Worm (Caenorhabditis elegans): ENCODE results near the gene Y70G10A.4.
A peak's percentile ranks its signal among the peaks of the same experiment; 100 is the strongest.

Y70G10A.4 gene

DNA sequence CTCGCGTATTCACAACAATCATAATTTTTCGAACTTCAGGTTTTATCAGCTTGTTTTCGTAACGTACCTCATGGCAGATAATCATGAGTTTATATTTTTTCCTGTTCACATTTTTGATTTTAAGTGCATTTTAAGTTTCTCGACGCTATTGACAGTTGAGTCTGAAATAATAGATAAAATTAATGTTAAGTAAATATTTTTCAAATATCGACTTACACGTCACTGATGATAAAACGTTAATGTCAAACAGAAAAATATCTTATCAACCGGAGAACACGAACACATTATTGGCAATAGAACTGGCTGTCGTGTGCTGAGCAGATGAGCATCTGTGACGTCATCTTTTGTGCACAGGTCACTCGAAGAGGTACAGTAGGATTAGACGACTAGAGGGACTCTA is 25.2 kb upstream of the Y70G10A.4 start:
- TF ChIP-seq ztf-29 (GFP tag; IDR thresholded peaks at IDR 0.05) (no peak), med-1 (GFP tag; optimal IDR thresholded peaks at IDR 0.05; ENCODE audit: insufficient read depth) (no peak), flt-1 (GFP tag; IDR thresholded peaks at IDR 0.05) (no peak), ztf-23 (GFP tag; IDR thresholded peaks at IDR 0.05) (no peak), ref-1 (GFP tag; conservative IDR thresholded peaks at IDR 0.05) (no peak), klf-2 (GFP tag; conservative IDR thresholded peaks at IDR 0.05) (no peak), cog-1 (tag; optimal IDR thresholded peaks at IDR 0.05) (no peak), tab-1 (GFP tag; IDR thresholded peaks at IDR 0.05) (no peak), T22C8.4 (GFP tag; IDR thresholded peaks at IDR 0.05) (no peak)

DNA sequence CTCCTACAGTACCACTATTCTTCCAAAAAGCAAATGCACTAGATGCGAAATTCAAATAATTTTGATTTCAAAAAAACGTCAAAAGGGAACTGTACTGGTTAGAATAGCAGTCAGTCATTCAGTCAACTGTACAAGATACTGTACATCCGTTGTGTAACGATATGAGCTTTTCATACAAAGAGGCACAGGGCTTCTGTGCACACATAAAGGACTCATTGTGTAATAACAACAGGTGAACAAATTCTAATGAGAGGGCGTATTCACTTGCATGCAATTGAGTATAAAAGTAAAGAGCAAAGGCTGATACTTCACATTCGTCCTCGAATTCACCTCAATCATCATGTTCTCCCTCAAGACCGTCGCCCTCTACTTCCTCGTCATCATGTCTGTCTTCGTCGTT is 24.5 kb upstream of the Y70G10A.4 start, which contains the start of gene dod-6:
dod-6 (plus strand) TSS at position 301 of the 400 bp plus-strand sequence.
- TF ChIP-seq tab-1 (GFP tag; IDR thresholded peaks at IDR 0.05) (no peak), flt-1 (GFP tag; IDR thresholded peaks at IDR 0.05) (no peak), ztf-29 (GFP tag; IDR thresholded peaks at IDR 0.05) (no peak), med-1 (GFP tag; optimal IDR thresholded peaks at IDR 0.05; ENCODE audit: insufficient read depth) (no peak), ref-1 (GFP tag; conservative IDR thresholded peaks at IDR 0.05) (no peak), cog-1 (tag; optimal IDR thresholded peaks at IDR 0.05) (no peak), ztf-23 (GFP tag; IDR thresholded peaks at IDR 0.05) (no peak), klf-2 (GFP tag; conservative IDR thresholded peaks at IDR 0.05) (no peak), T22C8.4 (GFP tag; IDR thresholded peaks at IDR 0.05) (no peak)

DNA sequence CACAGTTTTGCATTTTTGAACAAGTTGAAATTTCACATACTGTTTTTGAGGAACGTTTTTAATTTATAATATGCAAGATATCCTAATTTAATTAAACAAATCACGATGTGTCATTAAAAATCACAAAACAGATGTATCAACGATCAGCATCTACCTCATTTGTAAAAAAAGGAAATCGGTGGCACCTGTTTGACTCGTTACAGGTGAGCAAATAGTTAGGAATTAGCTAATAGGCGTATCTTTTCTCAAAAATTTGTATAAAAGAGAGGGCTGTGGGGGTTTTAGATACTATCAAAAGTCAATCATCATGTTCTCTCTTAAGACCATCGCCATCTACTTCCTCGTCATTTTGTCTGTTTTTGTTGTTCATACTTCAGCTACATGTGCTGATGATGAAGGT is 22.9 kb upstream of the Y70G10A.4 start, which contains the start of gene T20G5.8:
T20G5.8 (plus strand) TSS at position 301 of the 400 bp plus-strand sequence.
- TF ChIP-seq ztf-23 (GFP tag; IDR thresholded peaks at IDR 0.05) (no peak), klf-2 (GFP tag; conservative IDR thresholded peaks at IDR 0.05) (no peak), tab-1 (GFP tag; IDR thresholded peaks at IDR 0.05) (no peak), ref-1 (GFP tag; conservative IDR thresholded peaks at IDR 0.05) (no peak), flt-1 (GFP tag; IDR thresholded peaks at IDR 0.05) (no peak), med-1 (GFP tag; optimal IDR thresholded peaks at IDR 0.05; ENCODE audit: insufficient read depth) (no peak), cog-1 (tag; optimal IDR thresholded peaks at IDR 0.05) (no peak), T22C8.4 (GFP tag; IDR thresholded peaks at IDR 0.05) (no peak), ztf-29 (GFP tag; IDR thresholded peaks at IDR 0.05) (no peak)

DNA sequence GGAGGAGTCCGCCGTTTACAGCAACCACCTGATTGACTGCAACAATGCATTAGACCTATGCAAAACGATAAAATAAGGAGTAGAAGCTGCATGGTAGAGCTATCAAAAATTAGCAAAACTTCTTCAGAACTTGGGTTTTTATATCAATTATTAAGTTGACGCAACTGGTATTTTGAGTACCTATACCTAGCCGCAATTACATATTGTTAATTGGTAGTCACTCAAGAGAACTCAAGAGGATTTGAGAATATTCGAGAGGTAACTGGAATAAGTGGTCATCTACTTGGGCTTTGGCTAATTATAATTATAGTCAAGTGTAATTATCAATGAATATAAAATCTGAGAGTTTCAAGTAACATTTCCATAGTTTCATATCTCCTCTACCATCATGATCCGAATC is 20.7 kb upstream of the Y70G10A.4 start, which contains the start of the genes T20G5.13 and T20G5.12:
T20G5.13 (minus strand) TSS at position 101 of the 400 bp plus-strand sequence.
T20G5.12 (plus strand) TSS at position 370 of the 400 bp plus-strand sequence.
- TF ChIP-seq tab-1 (GFP tag; IDR thresholded peaks at IDR 0.05) (no peak), cog-1 (tag; optimal IDR thresholded peaks at IDR 0.05) (no peak), med-1 (GFP tag; optimal IDR thresholded peaks at IDR 0.05; ENCODE audit: insufficient read depth) (no peak), ztf-29 (GFP tag; IDR thresholded peaks at IDR 0.05) (no peak)

DNA sequence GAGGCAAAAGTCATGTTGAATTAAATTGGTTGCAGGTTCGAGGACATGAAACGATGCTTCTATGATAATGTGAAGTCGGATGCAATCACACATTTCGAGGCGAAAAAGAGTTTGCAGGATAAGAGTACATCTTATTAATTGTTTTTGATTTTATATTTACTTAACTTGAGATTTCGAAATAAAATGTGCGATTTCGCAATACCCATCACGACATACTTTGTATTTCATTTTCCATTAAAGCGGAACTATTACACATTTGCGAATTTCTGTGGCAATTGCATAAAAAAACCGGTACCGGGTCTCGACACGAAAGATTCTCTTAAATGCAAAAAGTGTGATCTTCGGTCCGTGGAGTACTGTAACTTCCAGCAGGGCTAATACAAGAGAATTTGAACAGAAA is 19.6 kb upstream of the Y70G10A.4 start:
- TF ChIP-seq ztf-29 (GFP tag; IDR thresholded peaks at IDR 0.05) (no peak), ztf-23 (GFP tag; IDR thresholded peaks at IDR 0.05) (no peak), ref-1 (GFP tag; conservative IDR thresholded peaks at IDR 0.05) (no peak), tab-1 (GFP tag; IDR thresholded peaks at IDR 0.05) (no peak), klf-2 (GFP tag; conservative IDR thresholded peaks at IDR 0.05) (no peak)

DNA sequence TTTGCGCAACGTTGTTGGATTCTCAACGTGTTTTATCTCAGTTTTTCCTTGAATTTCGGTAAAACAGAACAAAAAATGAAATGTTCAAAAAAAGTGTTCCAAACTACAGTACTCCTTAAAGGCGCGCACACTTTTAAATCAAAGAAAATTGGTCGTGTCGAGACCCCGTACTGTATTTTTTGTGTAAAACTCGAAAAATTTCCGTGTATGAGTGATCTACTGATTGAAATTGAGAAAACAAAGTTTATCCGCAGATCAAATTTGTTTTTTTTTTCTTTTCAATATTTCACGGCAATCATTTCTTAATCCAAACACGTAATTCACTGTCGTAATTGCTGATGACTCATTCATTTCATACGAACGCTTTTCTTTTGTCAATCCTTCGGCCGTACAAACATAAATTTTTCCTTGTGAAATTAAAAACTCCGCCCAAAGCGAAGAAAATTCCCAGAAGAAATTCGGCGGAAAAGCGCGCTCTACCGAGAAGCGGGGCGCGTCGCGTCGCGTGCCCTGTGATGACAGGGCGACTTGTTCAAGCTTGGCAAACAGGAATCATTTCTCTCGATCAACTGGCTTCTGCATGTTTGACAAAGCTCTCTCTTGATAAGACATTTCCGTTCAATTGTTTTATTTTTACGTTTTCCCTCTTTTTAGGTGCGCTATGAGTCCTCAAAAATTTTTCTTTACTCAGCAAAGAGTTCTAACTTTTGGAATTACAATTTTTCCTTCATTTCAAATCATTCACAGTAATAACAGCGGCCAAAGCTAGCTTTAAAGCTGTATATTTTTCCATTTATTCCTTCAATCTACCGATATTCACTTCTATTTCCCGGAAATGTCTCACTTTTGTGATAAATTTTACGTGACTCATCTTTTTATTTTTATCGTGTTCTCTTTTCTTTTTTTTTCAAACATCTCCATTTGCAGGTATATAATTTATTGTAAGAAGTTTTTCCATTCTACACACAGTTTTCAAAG is 18.8 kb upstream of the Y70G10A.4 start, which contains the start of gene chc-1:
chc-1 (plus strand) TSS at position 928 of the 978 bp plus-strand sequence.
- TF ChIP-seq ztf-29 (GFP tag; IDR thresholded peaks at IDR 0.05) (no peak), med-1 (GFP tag; optimal IDR thresholded peaks at IDR 0.05; ENCODE audit: insufficient read depth) (no peak), ref-1 (GFP tag; conservative IDR thresholded peaks at IDR 0.05) (no peak), tab-1 (GFP tag; IDR thresholded peaks at IDR 0.05) (no peak), klf-2 (GFP tag; conservative IDR thresholded peaks at IDR 0.05) (no peak), ztf-23 (GFP tag; IDR thresholded peaks at IDR 0.05) (no peak), cog-1 (tag; optimal IDR thresholded peaks at IDR 0.05) (no peak), flt-1 (GFP tag; IDR thresholded peaks at IDR 0.05) (no peak), T22C8.4 (GFP tag; IDR thresholded peaks at IDR 0.05) (no peak)

ce11 chrIII:10206352-10206751 is 15.6 kb upstream of the Y70G10A.4 start:
- TF ChIP-seq ztf-23 (GFP tag; IDR thresholded peaks at IDR 0.05) (no peak), klf-2 (GFP tag; conservative IDR thresholded peaks at IDR 0.05) (no peak)

DNA sequence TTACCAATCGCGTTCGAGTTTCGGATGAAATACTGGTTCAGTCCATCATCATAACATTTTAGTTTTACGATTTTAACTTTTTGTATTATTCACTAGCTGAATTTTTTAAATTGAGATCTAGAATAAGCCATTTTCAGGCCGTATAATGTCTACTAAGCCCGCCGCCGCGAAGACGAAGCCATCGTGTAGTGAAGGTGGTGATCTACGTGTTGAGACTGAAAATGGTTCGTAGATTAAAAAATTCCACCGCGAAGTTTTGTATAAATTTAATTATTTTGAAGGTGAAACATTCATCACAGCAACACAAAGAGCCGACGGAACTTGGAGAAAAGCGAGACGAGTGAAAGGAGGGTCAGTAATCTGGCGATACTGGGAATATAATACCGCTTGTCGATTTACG is 12.3 kb upstream of the Y70G10A.4 start, which contains the start of gene T20G5.9:
T20G5.9 (plus strand) TSS at position 138 of the 400 bp plus-strand sequence.
- no peak for TF ChIP-seq tab-1 (GFP tag; IDR thresholded peaks at IDR 0.05)
- 0 out of 2 replicates have a peak, but pooled peaks have one; percentile 28 for TF ChIP-seq flt-1 (GFP tag; IDR thresholded peaks at IDR 0.05)
- no peak for TF ChIP-seq ztf-29 (GFP tag; IDR thresholded peaks at IDR 0.05)
- no peak for TF ChIP-seq ref-1 (GFP tag; conservative IDR thresholded peaks at IDR 0.05)
- no peak for TF ChIP-seq med-1 (GFP tag; optimal IDR thresholded peaks at IDR 0.05; ENCODE audit: insufficient read depth)
- TF ChIP-seq ztf-23 (GFP tag; IDR thresholded peaks at IDR 0.05): no peak
- TF ChIP-seq cog-1 (tag; optimal IDR thresholded peaks at IDR 0.05): no peak
- TF ChIP-seq T22C8.4 (GFP tag; IDR thresholded peaks at IDR 0.05): no peak
- TF ChIP-seq klf-2 (GFP tag; conservative IDR thresholded peaks at IDR 0.05): no peak

DNA sequence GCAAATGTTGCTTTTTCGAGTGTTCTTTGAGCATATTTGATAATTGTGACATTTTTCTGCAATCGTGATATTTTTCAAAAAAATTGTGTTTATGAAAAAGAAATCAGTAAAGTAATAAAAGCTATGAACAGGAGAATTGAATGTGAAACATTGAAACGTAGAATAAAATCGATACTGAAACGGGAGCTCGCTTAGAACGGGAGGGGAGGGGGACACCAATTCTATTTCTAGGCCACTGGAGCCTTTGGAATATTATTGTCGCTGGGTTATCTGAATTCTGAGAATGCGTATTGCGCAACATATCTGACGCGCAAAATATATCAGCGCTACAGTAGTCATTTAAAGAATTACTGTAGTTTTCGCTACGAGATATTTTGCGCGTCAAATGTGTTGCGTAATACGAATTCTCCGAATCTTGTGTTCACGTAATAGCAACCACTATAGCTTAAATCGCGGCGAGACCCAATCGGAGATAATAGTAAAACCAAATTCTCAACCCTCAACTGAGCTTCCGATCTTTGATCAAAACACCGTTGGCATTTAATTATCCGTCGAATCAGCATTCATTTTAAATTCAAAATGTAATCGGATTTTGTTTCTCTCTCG is 10.0 kb upstream of the Y70G10A.4 start, which contains the start of the genes blos-1 and best-18:
blos-1 (minus strand) TSS at position 58 of the 606 bp plus-strand sequence.
best-18 (plus strand) TSS at position 508 of the 606 bp plus-strand sequence.
- peak; percentile 51; the same call in 1 of the 2 replicates for TF ChIP-seq T22C8.4 (GFP tag; IDR thresholded peaks at IDR 0.05)
- TF ChIP-seq ztf-29 (GFP tag; IDR thresholded peaks at IDR 0.05): no peak

Measured in whole organism, midembryonic.